Fruit fly (Drosophila melanogaster) whole organism, embryonic: ENCODE data around the gene mRpL3.

Experiments used
- ATbp ChIP-seq: fragments of 200-800 bp; sonication (Bioruptor generic); optimal IDR thresholded peaks from 2 replicates; lab custom pipeline; 2017; ENCODE audit warnings: missing biosample characterization, mild to moderate bottlenecking, missing genetic modification characterization, missing genetic modification reagents
- CG15011 ChIP-seq: fragments of 200-800 bp; sonication (Bioruptor generic); optimal IDR thresholded peaks from 3 replicates; lab custom pipeline; 2018; ENCODE audit warnings: missing biosample characterization, mild to moderate bottlenecking, missing genetic modification characterization
- CG15479 ChIP-seq: fragments of 200-800 bp; sonication (Bioruptor generic); optimal IDR thresholded peaks from 3 replicates; lab custom pipeline; 2019; ENCODE audit warnings: missing biosample characterization, mild to moderate bottlenecking, missing genetic modification characterization, moderate library complexity
- CG17829 ChIP-seq: fragments of 200-800 bp; optimal IDR thresholded peaks from 2 replicates; lab custom pipeline; 2019; ENCODE audit warnings: missing biosample characterization, mild to moderate bottlenecking, missing genetic modification characterization, moderate library complexity
- CG30020 ChIP-seq: fragments of 200-800 bp; optimal IDR thresholded peaks from 2 replicates; lab custom pipeline; 2019; ENCODE audit warnings: missing biosample characterization, mild to moderate bottlenecking, missing genetic modification characterization, moderate library complexity
- CG31365 ChIP-seq: fragments of 200-800 bp; sonication (Bioruptor generic); optimal IDR thresholded peaks from 2 replicates; lab custom pipeline; 2018; ENCODE audit warnings: missing biosample characterization, mild to moderate bottlenecking, missing genetic modification characterization
- CG3995 ChIP-seq: fragments of 200-800 bp; sonication (Bioruptor generic); optimal IDR thresholded peaks from 3 replicates; lab custom pipeline; 2016; ENCODE audit warnings: missing biosample characterization, missing genetic modification characterization
- CG6654 ChIP-seq: fragments of 200-800 bp; sonication (Bioruptor generic); optimal IDR thresholded peaks from 2 replicates; lab custom pipeline; 2017; ENCODE audit warnings: missing biosample characterization, mild to moderate bottlenecking, missing genetic modification characterization
- CG8944 ChIP-seq: fragments of 200-800 bp; sonication (Bioruptor generic); optimal IDR thresholded peaks from 3 replicates; lab custom pipeline; 2016; ENCODE audit warnings: missing biosample characterization, missing genetic modification characterization
- CG9437 ChIP-seq: fragments of 200-800 bp; sonication (Bioruptor generic); optimal IDR thresholded peaks from 2 replicates; lab custom pipeline; 2018; ENCODE audit warnings: missing biosample characterization, mild to moderate bottlenecking, missing genetic modification characterization
- Eip74EF ChIP-seq, 2 experiments: fragments of 200-800 bp in 1 of 2; fragments of >200 bp in 1 of 2; sonication (Bioruptor generic) in 1 of 2; optimal IDR thresholded peaks; 2 replicates each; lab custom pipeline; 2017 to 2019; ENCODE audit warnings: missing biosample characterization in 2 of 2, missing genetic modification characterization in 2 of 2, mild to moderate bottlenecking in 1 of 2, moderate library complexity in 1 of 2
- Ets65A ChIP-seq: fragments of 200-800 bp; sonication (Bioruptor generic); peaks from one replicate; lab custom pipeline; 2016; ENCODE audit warnings: missing biosample characterization, missing genetic modification characterization
- Ets97D ChIP-seq: fragments of 200-800 bp; sonication (Bioruptor generic); optimal IDR thresholded peaks from 3 replicates; lab custom pipeline; 2016; ENCODE audit warnings: missing biosample characterization, missing genetic modification characterization
- Fer1 ChIP-seq: fragments of 200-800 bp; sonication (Bioruptor generic); optimal IDR thresholded peaks from 2 replicates; lab custom pipeline; 2017; ENCODE audit warnings: missing biosample characterization, mild to moderate bottlenecking, missing genetic modification characterization
- Fer2 ChIP-seq: fragments of 200-800 bp; sonication (Bioruptor generic); optimal IDR thresholded peaks from 2 replicates; lab custom pipeline; 2018; ENCODE audit warnings: missing biosample characterization, mild to moderate bottlenecking, missing genetic modification characterization, moderate library complexity
- Fer3 ChIP-seq: fragments of 200-800 bp; sonication (Bioruptor generic); optimal IDR thresholded peaks from 2 replicates; lab custom pipeline; 2018; ENCODE audit warnings: missing biosample characterization, mild to moderate bottlenecking, missing genetic modification characterization, moderate library complexity
- Mrtf ChIP-seq: fragments of 200-800 bp; sonication (Bioruptor generic); IDR thresholded peaks from 3 replicates; pipeline ENCODE4 v1.3.6; 2022; ENCODE audit warnings: missing biosample characterization, missing genetic modification characterization
- NFAT ChIP-seq: fragments of 200-800 bp; sonication (Bioruptor generic); IDR thresholded peaks from 2 replicates; pipeline ENCODE4 v1.3.6; 2022; ENCODE audit warnings: missing biosample characterization, missing genetic modification characterization
- Pdp1 ChIP-seq, 2 experiments: fragments of 200-800 bp; sonication (Bioruptor generic); optimal IDR thresholded peaks; 3 replicates each; lab custom pipeline; 2016; ENCODE audit warnings: missing biosample characterization in 2 of 2, missing genetic modification characterization in 2 of 2, mild to moderate bottlenecking in 1 of 2, moderate library complexity in 1 of 2
- Sin3A ChIP-seq: fragments of >200 bp; optimal IDR thresholded peaks from 2 replicates; lab custom pipeline; 2018
- Sox102F ChIP-seq: fragments of 200-800 bp; sonication (Bioruptor generic); optimal IDR thresholded peaks from 2 replicates; lab custom pipeline; 2018; ENCODE audit warnings: missing biosample characterization, mild to moderate bottlenecking, missing genetic modification characterization, moderate library complexity
- Vsx1 ChIP-seq: fragments of 200-800 bp; sonication (Bioruptor generic); optimal IDR thresholded peaks from 2 replicates; lab custom pipeline; 2017; ENCODE audit warnings: missing biosample characterization, mild to moderate bottlenecking, missing genetic modification characterization, missing genetic modification reagents
- abd-A ChIP-seq: fragments of 200-800 bp; sonication (Bioruptor generic); optimal IDR thresholded peaks from 3 replicates; lab custom pipeline; 2019; ENCODE audit warnings: missing biosample characterization, mild to moderate bottlenecking, missing genetic modification characterization, moderate library complexity
- ato ChIP-seq: fragments of 200-800 bp; sonication (Bioruptor generic); IDR thresholded peaks from 2 replicates; pipeline ENCODE4 v1.3.6; 2022; ENCODE audit warnings: missing biosample characterization, missing genetic modification characterization; ENCODE audit not compliant: partially characterized antibody
- bcd ChIP-seq: fragments of 200-800 bp; sonication (Bioruptor generic); optimal IDR thresholded peaks from 2 replicates; lab custom pipeline; 2017; ENCODE audit warnings: missing biosample characterization, mild to moderate bottlenecking, missing genetic modification characterization
- crc ChIP-seq: fragments of 200-800 bp; sonication (Bioruptor generic); optimal IDR thresholded peaks from 2 replicates; lab custom pipeline; 2016; ENCODE audit warnings: missing biosample characterization, missing genetic modification characterization
- emc ChIP-seq: fragments of 200-800 bp; sonication (Bioruptor generic); optimal IDR thresholded peaks from 2 replicates; lab custom pipeline; 2016; ENCODE audit warnings: missing biosample characterization, missing genetic modification characterization
- ftz-f1 ChIP-seq: fragments of 200-800 bp; sonication (Bioruptor generic); optimal IDR thresholded peaks from 2 replicates; lab custom pipeline; 2016; ENCODE audit warnings: missing biosample characterization, missing genetic modification characterization
- ham ChIP-seq: fragments of 200-800 bp; sonication (Bioruptor generic); IDR thresholded peaks from 2 replicates; pipeline ENCODE4 v1.3.6; 2022; ENCODE audit warnings: missing biosample characterization, missing genetic modification characterization
- inv ChIP-seq: fragments of 200-800 bp; sonication (Bioruptor generic); IDR thresholded peaks from 2 replicates; pipeline ENCODE4 v1.3.6; 2022; ENCODE audit warnings: missing biosample characterization, missing genetic modification characterization; ENCODE audit not compliant: partially characterized antibody
- lola ChIP-seq, 3 experiments: fragments of >200 bp in 2 of 3; fragments of 200-800 bp in 1 of 3; sonication (Bioruptor generic) in 1 of 3; optimal IDR thresholded peaks; 2 replicates each; lab custom pipeline; 2017 to 2019; ENCODE audit warnings: missing biosample characterization in 3 of 3, missing genetic modification characterization in 3 of 3, mild to moderate bottlenecking in 1 of 3, moderate library complexity in 1 of 3
- nom ChIP-seq: fragments of 200-800 bp; sonication (Bioruptor generic); optimal IDR thresholded peaks from 2 replicates; lab custom pipeline; 2017; ENCODE audit warnings: missing biosample characterization, missing genetic modification characterization, mild to moderate bottlenecking, moderate library complexity, missing genetic modification reagents
- odd ChIP-seq: fragments of 200-800 bp; sonication (Bioruptor generic); optimal IDR thresholded peaks from 2 replicates; lab custom pipeline; 2017; ENCODE audit warnings: missing biosample characterization, mild to moderate bottlenecking, missing genetic modification characterization
- pan ChIP-seq, 4 experiments: fragments of >200 bp in 3 of 4; fragments of 200-800 bp in 1 of 4; sonication (Bioruptor generic) in 1 of 4; optimal IDR thresholded peaks in 3 of 4; IDR thresholded peaks in 1 of 4; 2 replicates each; pipeline versions ENCODE4 v1.3.6 to Lab custom; 2017 to 2022; ENCODE audit warnings: missing biosample characterization in 2 of 4, missing genetic modification characterization in 2 of 4, mixed read lengths in 1 of 4
- ro ChIP-seq: fragments of 200-800 bp; sonication (Bioruptor generic); IDR thresholded peaks from 2 replicates; pipeline ENCODE4 v1.3.6; 2022; ENCODE audit warnings: missing biosample characterization, missing genetic modification characterization
- salm ChIP-seq: fragments of 200-800 bp; sonication (Bioruptor generic); optimal IDR thresholded peaks from 2 replicates; lab custom pipeline; 2018; ENCODE audit warnings: missing biosample characterization, mild to moderate bottlenecking, missing genetic modification characterization
- schlank ChIP-seq: fragments of 200-800 bp; sonication (Bioruptor generic); optimal IDR thresholded peaks from 2 replicates; lab custom pipeline; 2018; ENCODE audit warnings: missing biosample characterization, mild to moderate bottlenecking, missing genetic modification characterization
- sens ChIP-seq: fragments of 200-800 bp; sonication (Bioruptor generic); peaks from one replicate; lab custom pipeline; 2016; ENCODE audit warnings: missing biosample characterization, missing genetic modification characterization
- tgo ChIP-seq: fragments of 200-800 bp; sonication (Bioruptor generic); IDR thresholded peaks from 3 replicates; pipeline ENCODE4 v1.3.6; 2022; ENCODE audit warnings: missing biosample characterization, missing genetic modification characterization
- unpg ChIP-seq: fragments of 200-800 bp; sonication (Bioruptor generic); optimal IDR thresholded peaks from 3 replicates; lab custom pipeline; 2018; ENCODE audit warnings: missing biosample characterization, mild to moderate bottlenecking, missing genetic modification characterization, moderate library complexity
- wdn ChIP-seq: fragments of 200-800 bp; sonication (Bioruptor generic); IDR thresholded peaks from 2 replicates; pipeline ENCODE4 v1.3.6; 2022; ENCODE audit warnings: missing biosample characterization, missing genetic modification characterization
- wor ChIP-seq: fragments of 200-800 bp; sonication (Bioruptor generic); IDR thresholded peaks from 2 replicates; pipeline ENCODE4 v1.3.6; 2022; ENCODE audit warnings: missing biosample characterization, missing genetic modification characterization
- zen ChIP-seq: fragments of 200-800 bp; sonication (Bioruptor generic); optimal IDR thresholded peaks from 3 replicates; lab custom pipeline; 2018; ENCODE audit warnings: missing biosample characterization, mild to moderate bottlenecking, missing genetic modification characterization, moderate library complexity

mRpL3 gene

DNA sequence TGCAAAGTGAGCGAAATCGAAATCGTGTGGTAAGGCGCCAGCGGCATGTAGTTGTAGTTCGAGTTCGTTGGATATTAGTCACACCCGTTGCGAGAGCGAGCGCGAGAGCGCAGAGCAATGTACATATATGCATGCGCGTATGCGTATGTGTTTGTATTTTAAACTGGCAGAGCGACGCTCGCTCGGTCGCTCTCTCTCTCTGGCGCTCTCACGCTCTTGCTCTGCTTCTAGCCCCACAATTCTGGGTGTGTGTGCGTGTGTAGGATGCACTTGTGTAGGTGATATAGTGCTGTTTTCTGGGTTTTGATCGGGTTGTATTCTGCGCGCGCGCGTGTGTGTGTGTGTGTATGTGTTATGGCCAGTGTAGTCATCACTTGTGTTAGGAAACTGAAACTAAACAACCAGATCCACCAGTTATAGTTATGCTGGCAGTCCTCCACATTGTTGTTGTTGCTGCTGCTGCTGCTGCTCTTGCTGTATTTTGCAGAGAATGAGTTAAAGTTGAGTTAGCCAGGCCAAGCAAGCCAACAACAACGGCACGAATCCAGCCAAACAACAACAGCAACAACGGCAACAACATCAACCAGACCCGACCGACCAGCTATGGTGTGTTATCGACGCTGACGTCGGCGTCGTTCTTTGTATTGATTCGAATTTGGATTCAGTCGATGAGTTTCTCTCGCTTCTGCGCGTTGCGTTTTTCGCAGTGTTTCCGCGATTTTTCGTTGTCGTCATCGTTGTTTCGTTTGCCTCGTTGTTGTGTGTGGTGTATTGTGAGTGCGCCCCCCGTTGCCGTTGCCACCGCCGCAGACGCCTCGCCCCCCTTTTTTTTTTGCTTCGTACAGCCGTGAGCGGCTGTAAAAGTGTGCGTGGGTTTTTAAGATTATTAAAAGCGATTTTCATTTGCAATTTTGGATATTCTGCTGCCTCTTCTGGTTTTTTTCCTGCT, 50.9 kb downstream of the mRpL3 start (continued):
- TF ChIP-seq ATbp (no peak), Vsx1 (GFP tag; lab: Kevin White, UChicago) (no peak), Eip74EF (GFP tag; optimal IDR thresholded peaks at IDR 0.05; lab: Kevin White, UChicago) (no peak), Ets65A (GFP tag; lab: Kevin White, UChicago) (no peak), CG15479 (no peak), CG6654 (GFP tag; lab: Kevin White, UChicago) (no peak), ham (GFP tag; lab: Robert Waterston, UW) (no peak), odd (no peak), CG17829 (tag; lab: Kevin White, UChicago) (no peak), NFAT (GFP tag; lab: Robert Waterston, UW) (no peak), Ets97D (GFP tag; lab: Kevin White, UChicago) (no peak), Sin3A (no peak), Pdp1 (GFP tag; optimal IDR thresholded peaks at IDR 0.05; lab: Kevin White, UChicago) (peak in 1 of 2 experiments; percentile 31), wor (GFP tag; lab: Robert Waterston, UW) (no peak), nom (GFP tag; lab: Kevin White, UChicago) (peak; percentile 50), CG9437 (no peak), CG3995 (GFP tag; lab: Kevin White, UChicago) (no peak), salm (tag; lab: Kevin White, UChicago) (no peak), CG15011 (GFP tag; lab: Kevin White, UChicago) (no peak), zen (tag; lab: Kevin White, UChicago) (no peak), Mrtf (GFP tag; lab: Robert Waterston, UW) (no peak), ato (GFP tag; lab: Robert Waterston, UW) (no peak), inv (GFP tag; lab: Robert Waterston, UW) (no peak; the same call in 1 of the 2 replicates), CG31365 (tag; lab: Kevin White, UChicago) (no peak), ro (no peak), Fer2 (tag; lab: Kevin White, UChicago) (no peak), Fer1 (GFP tag; lab: Kevin White, UChicago) (peak; percentile 12), crc (GFP tag; lab: Kevin White, UChicago) (no peak), abd-A (tag; lab: Kevin White, UChicago) (peak; percentile 64), wdn (GFP tag; lab: Robert Waterston, UW) (no peak), schlank (tag; lab: Kevin White, UChicago) (no peak), Sox102F (GFP tag; lab: Kevin White, UChicago) (no peak), pan (optimal IDR thresholded peaks at IDR 0.05; lab: Kevin White, UChicago) (no peak), pan (GFP tag; optimal IDR thresholded peaks at IDR 0.05 in 1 of 2, IDR thresholded peaks at IDR 0.05 in 1 of 2) (peak in 1 of 2 experiments; percentile 26), tgo (no peak), emc (GFP tag; lab: Kevin White, UChicago) (no peak), bcd (GFP tag; lab: Kevin White, UChicago) (no peak), Fer3 (no peak), ftz-f1 (GFP tag; lab: Kevin White, UChicago) (no peak), CG8944 (GFP tag; lab: Kevin White, UChicago) (no peak), sens (GFP tag; lab: Kevin White, UChicago) (peak; percentile 7), lola (GFP tag; optimal IDR thresholded peaks at IDR 0.05; lab: Kevin White, UChicago) (peak in 1 of 3 experiments; percentile 61), CG30020 (no peak), unpg (GFP tag; lab: Kevin White, UChicago) (no peak)
- TF ChIP-seq, all 482 proteins: peak for 85
